Fruit fly (Drosophila melanogaster) Kc167 (cell line): Measurements from ENCODE around the gene Pdp.

Experiments
- Sin3A ChIP-seq: fragments of >200 bp; optimal IDR thresholded peaks from 2 replicates; lab custom pipeline; 2018; ENCODE audit warnings: missing external identifiers
- psq ChIP-seq: fragments of >200 bp; optimal IDR thresholded peaks from 2 replicates; lab custom pipeline; 2017; ENCODE audit warnings: missing external identifiers

dm6 chrX:7702160-7702907, 32.1 kb downstream of the Pdp start:
- TF ChIP-seq psq (lab: Kevin White, UChicago) (no peak), Sin3A (lab: Kevin White, UChicago) (no peak)
